Worm (Caenorhabditis elegans) whole organism, young adult: ENCODE results near the gene M153.5.

ENCODE experiments used
- B0261.1 ChIP-seq: sonication (generic microtip); optimal IDR thresholded peaks from 2 replicates; lab custom pipeline; 2016; ENCODE audit warnings: mild to moderate bottlenecking, missing genetic modification characterization, moderate library complexity, missing compliant biosample characterization
- B0336.3 ChIP-seq: fragments of 200-800 bp; sonication (Bioruptor generic); IDR thresholded peaks from 2 replicates; pipeline ENCODE4 v1.3.6; 2022; ENCODE audit warnings: missing genetic modification characterization, missing compliant biosample characterization
- C17E4.6 ChIP-seq: fragments of 200-800 bp; sonication (Bioruptor generic); IDR thresholded peaks from 2 replicates; pipeline ENCODE4 v1.3.6; 2022; ENCODE audit warnings: missing genetic modification reagents, missing genetic modification characterization, missing compliant biosample characterization
- F33H1.4 ChIP-seq: fragments of 200-800 bp; sonication (Bioruptor generic); IDR thresholded peaks from 2 replicates; pipeline ENCODE4 v1.3.6; 2022; ENCODE audit warnings: missing genetic modification reagents, missing genetic modification characterization, missing compliant biosample characterization
- F52B5.7 ChIP-seq: sonication (generic microtip); optimal IDR thresholded peaks from 2 replicates; lab custom pipeline; 2016; ENCODE audit warnings: mild to moderate bottlenecking, missing genetic modification characterization, missing compliant biosample characterization
- F57C9.4 ChIP-seq: sonication (generic microtip); optimal IDR thresholded peaks from 2 replicates; lab custom pipeline; 2017; ENCODE audit warnings: mild to moderate bottlenecking, missing genetic modification characterization, missing compliant biosample characterization
- K12H6.12 ChIP-seq: fragments of 200-800 bp; sonication (Bioruptor generic); optimal IDR thresholded peaks from 2 replicates; lab custom pipeline; 2018; ENCODE audit warnings: mild to moderate bottlenecking, missing genetic modification characterization, missing compliant biosample characterization
- Y67H2A.10 ChIP-seq: fragments of 200-800 bp; sonication (Bioruptor generic); conservative IDR thresholded peaks from 2 replicates; pipeline ENCODE4 v1.3.6; 2022; ENCODE audit warnings: missing genetic modification reagents, missing genetic modification characterization, missing compliant biosample characterization
- akir-1 ChIP-seq: fragments of 200-800 bp; sonication (Bioruptor generic); optimal IDR thresholded peaks from 2 replicates; lab custom pipeline; 2018; ENCODE audit warnings: mild to moderate bottlenecking, missing genetic modification characterization, moderate library complexity, missing compliant biosample characterization
- attf-3 ChIP-seq: fragments of 200-800 bp; sonication (Bioruptor generic); conservative IDR thresholded peaks from 2 replicates; pipeline ENCODE4 v1.3.6; 2022; ENCODE audit warnings: missing genetic modification reagents, missing genetic modification characterization, missing compliant biosample characterization
- attf-5 ChIP-seq: fragments of 200-800 bp; sonication (Bioruptor generic); optimal IDR thresholded peaks from 2 replicates; lab custom pipeline; 2018; ENCODE audit warnings: mild to moderate bottlenecking, missing genetic modification characterization, missing compliant biosample characterization
- attf-6 ChIP-seq: fragments of 200-800 bp; sonication (Bioruptor generic); IDR thresholded peaks from 2 replicates; pipeline ENCODE4 v1.3.6; 2022; ENCODE audit warnings: missing genetic modification reagents, missing genetic modification characterization, missing compliant biosample characterization
- bed-1 ChIP-seq: fragments of 200-800 bp; sonication (Bioruptor generic); IDR thresholded peaks from 2 replicates; pipeline ENCODE4 v1.3.6; 2022; ENCODE audit warnings: missing genetic modification reagents, missing genetic modification characterization, missing compliant biosample characterization
- ccch-3 ChIP-seq: fragments of 200-800 bp; sonication (Bioruptor generic); optimal IDR thresholded peaks from 2 replicates; lab custom pipeline; 2018; ENCODE audit warnings: mild to moderate bottlenecking, missing genetic modification characterization, missing compliant biosample characterization
- ceh-58 ChIP-seq: fragments of 200-800 bp; sonication (Bioruptor generic); IDR thresholded peaks from 2 replicates; pipeline ENCODE4 v1.3.6; 2022; ENCODE audit warnings: missing genetic modification characterization, missing compliant biosample characterization
- ceh-91 ChIP-seq: fragments of 200-800 bp; sonication (Bioruptor generic); IDR thresholded peaks from 2 replicates; pipeline ENCODE4 v1.3.6; 2022; ENCODE audit warnings: missing genetic modification reagents, missing genetic modification characterization, missing compliant biosample characterization
- efl-1 ChIP-seq: fragments of 150-350 bp; optimal IDR thresholded peaks from 2 replicates; lab custom pipeline; 2014; ENCODE audit warnings: missing biosample characterization, missing genetic modification reagents, missing genetic modification characterization
- egrh-3 ChIP-seq: fragments of 200-800 bp; sonication (Bioruptor generic); IDR thresholded peaks from 2 replicates; pipeline ENCODE4 v1.3.6; 2022; ENCODE audit warnings: missing genetic modification reagents, missing genetic modification characterization, missing compliant biosample characterization
- hlh-26 ChIP-seq: fragments of 200-800 bp; sonication (Bioruptor generic); conservative IDR thresholded peaks from 2 replicates; pipeline ENCODE4 v1.3.6; 2022; ENCODE audit warnings: missing genetic modification reagents, missing genetic modification characterization, missing compliant biosample characterization
- hmg-1.2 ChIP-seq: fragments of 200-800 bp; sonication (Bioruptor generic); IDR thresholded peaks from 2 replicates; pipeline ENCODE4 v1.3.6; 2022; ENCODE audit warnings: missing genetic modification reagents, missing genetic modification characterization, missing compliant biosample characterization
- let-526 ChIP-seq: fragments of 200-800 bp; sonication (Bioruptor generic); IDR thresholded peaks from 2 replicates; pipeline ENCODE4 v1.3.6; 2022; ENCODE audit warnings: missing genetic modification reagents, missing genetic modification characterization, missing compliant biosample characterization
- lsy-27 ChIP-seq: sonication (generic microtip); optimal IDR thresholded peaks from 2 replicates; lab custom pipeline; 2017; ENCODE audit warnings: missing genetic modification characterization, mild to moderate bottlenecking, missing compliant biosample characterization, antibody characterized with exemption, missing genotype, borderline replicate concordance; ENCODE audit not compliant: insufficient read depth
- madf-6 ChIP-seq: fragments of 200-800 bp; sonication (Bioruptor generic); IDR thresholded peaks from 2 replicates; pipeline ENCODE4 v1.3.6; 2022; ENCODE audit warnings: missing genetic modification reagents, missing genetic modification characterization, missing compliant biosample characterization
- mes-4 ChIP-seq: sonication (generic microtip); optimal IDR thresholded peaks from 2 replicates; lab custom pipeline; 2016; ENCODE audit warnings: missing genotype, missing genetic modification characterization, missing compliant biosample characterization
- nfya-1 ChIP-seq: sonication (generic microtip); optimal IDR thresholded peaks from 2 replicates; lab custom pipeline; 2017; ENCODE audit warnings: antibody characterized with exemption, missing compliant biosample characterization, missing genetic modification characterization, borderline replicate concordance; ENCODE audit not compliant: insufficient read depth
- nfya-2 ChIP-seq: fragments of 200-800 bp; sonication (Bioruptor generic); IDR thresholded peaks from 2 replicates; pipeline ENCODE4 v1.3.6; 2022; ENCODE audit warnings: missing genetic modification reagents, missing genetic modification characterization, missing compliant biosample characterization
- nfyb-1 ChIP-seq: fragments of 200-800 bp; sonication (Bioruptor generic); IDR thresholded peaks from 2 replicates; pipeline ENCODE4 v1.3.6; 2022; ENCODE audit warnings: missing genetic modification reagents, missing genetic modification characterization, missing compliant biosample characterization
- nhr-120 ChIP-seq: fragments of 200-800 bp; sonication (Bioruptor generic); IDR thresholded peaks from 2 replicates; pipeline ENCODE4 v1.3.6; 2022; ENCODE audit warnings: missing genetic modification characterization, missing compliant biosample characterization
- nhr-90 ChIP-seq: sonication (generic microtip); optimal IDR thresholded peaks from 2 replicates; lab custom pipeline; 2016; ENCODE audit warnings: missing genotype, mild to moderate bottlenecking, missing genetic modification characterization, missing compliant biosample characterization
- rcor-1 ChIP-seq: fragments of 200-800 bp; sonication (Bioruptor generic); IDR thresholded peaks from 2 replicates; pipeline ENCODE4 v1.3.6; 2022; ENCODE audit warnings: missing genetic modification reagents, missing genetic modification characterization, missing compliant biosample characterization
- repo-1 ChIP-seq: sonication (generic microtip); optimal IDR thresholded peaks from 2 replicates; lab custom pipeline; 2017; ENCODE audit warnings: mild to moderate bottlenecking, missing genetic modification characterization, missing compliant biosample characterization
- sdz-38 ChIP-seq: sonication (generic microtip); optimal IDR thresholded peaks from 2 replicates; lab custom pipeline; 2016; ENCODE audit warnings: missing genotype, missing genetic modification characterization, missing compliant biosample characterization
- snpc-4 ChIP-seq, 5 experiments: fragments of 150-350 bp in 1 of 5; sonication (generic microtip) in 4 of 5; optimal IDR thresholded peaks; 2 replicates each; lab custom pipeline; 2014 to 2018; ENCODE audit warnings: missing genetic modification characterization in 5 of 5, missing biosample characterization in 3 of 5, antibody characterized with exemption in 2 of 5, mild to moderate bottlenecking in 2 of 5, missing compliant biosample characterization in 2 of 5, missing genotype in 2 of 5, moderate library complexity in 2 of 5, missing genetic modification reagents in 1 of 5
- tbp1 ChIP-seq: fragments of 200-800 bp; sonication (Bioruptor generic); optimal IDR thresholded peaks from 2 replicates; lab custom pipeline; 2018; ENCODE audit warnings: mild to moderate bottlenecking, missing genetic modification characterization, missing compliant biosample characterization
- ztf-25 ChIP-seq: fragments of 200-800 bp; sonication (Bioruptor generic); IDR thresholded peaks from 2 replicates; pipeline ENCODE4 v1.3.6; 2022; ENCODE audit warnings: missing genetic modification reagents, missing genetic modification characterization, missing compliant biosample characterization
- ztf-28 ChIP-seq: fragments of 200-800 bp; sonication (Bioruptor generic); IDR thresholded peaks from 2 replicates; pipeline ENCODE4 v1.3.6; 2022; ENCODE audit warnings: missing genetic modification reagents, missing genetic modification characterization, missing compliant biosample characterization

Gene M153.5

ce11 chrX:12106004-12106403 is 37.8 kb upstream of the M153.5 start (continued):
- TF ChIP-seq nfyb-1 (GFP tag; lab: Robert Waterston, UW) (peak; percentile 93), let-526 (GFP tag; lab: Robert Waterston, UW) (peak; percentile 92), nhr-120 (GFP tag; lab: Robert Waterston, UW) (peak; percentile 94; the same call in 1 of the 2 replicates), snpc-4 (GFP tag; optimal IDR thresholded peaks at IDR 0.05; lab: Kevin White, UChicago) (no peak), snpc-4 (tag; optimal IDR thresholded peaks at IDR 0.05; lab: Kevin White, UChicago) (peak in 2 of 4 experiments; percentile 75 to 87), sdz-38 (tag; lab: Kevin White, UChicago) (peak; percentile 41), C17E4.6 (GFP tag; lab: Robert Waterston, UW) (no peak), tbp1 (peak; percentile 99), efl-1 (GFP tag; lab: Kevin White, UChicago) (peak; percentile 8), madf-6 (no peak), egrh-3 (GFP tag; lab: Robert Waterston, UW) (no peak; the same call in 1 of the 2 replicates)

ce11 chrX:12108517-12109216 is 35.1 kb upstream of the M153.5 start, which contains the start of the genes W03G11.2 and lgc-13:
TSS of gene W03G11.2 (minus strand) at chrX:12108617.
TSS of gene lgc-13 (plus strand) at chrX:12109166.
- TF ChIP-seq bed-1 = no peak
- TF ChIP-seq F33H1.4 (GFP tag; lab: Robert Waterston, UW) = no peak
- TF ChIP-seq B0261.1 (tag; lab: Kevin White, UChicago) = no peak
- no peak for TF ChIP-seq egrh-3 (GFP tag; lab: Robert Waterston, UW)
- no peak for TF ChIP-seq ztf-25 (GFP tag; lab: Robert Waterston, UW)
- TF ChIP-seq nfya-2 (GFP tag; lab: Robert Waterston, UW) = no peak
- no peak for TF ChIP-seq nhr-120 (GFP tag; lab: Robert Waterston, UW)
- TF ChIP-seq hmg-1.2 (GFP tag; lab: Robert Waterston, UW) = no peak
- no peak for TF ChIP-seq Y67H2A.10 (GFP tag; lab: Robert Waterston, UW)
- no peak for TF ChIP-seq attf-5 (GFP tag; lab: Kevin White, UChicago)
- no peak for TF ChIP-seq ceh-91 (GFP tag; lab: Robert Waterston, UW)
- TF ChIP-seq repo-1 = no peak
- TF ChIP-seq nfyb-1 (GFP tag; lab: Robert Waterston, UW) = no peak
- no peak for TF ChIP-seq attf-6 (GFP tag; lab: Robert Waterston, UW)
- no peak for TF ChIP-seq F52B5.7
- TF ChIP-seq lsy-27 (tag; lab: Kevin White, UChicago) = no peak
- no peak for TF ChIP-seq attf-3 (GFP tag; lab: Robert Waterston, UW)
- TF ChIP-seq K12H6.12 (tag; lab: Kevin White, UChicago) = no peak
- no peak for TF ChIP-seq rcor-1 (GFP tag; lab: Robert Waterston, UW)

- TF ChIP-seq nfya-1 (tag; lab: Kevin White, UChicago) (no peak), ccch-3 (GFP tag; lab: Kevin White, UChicago) (no peak), ceh-58 (GFP tag; lab: Robert Waterston, UW) (no peak), mes-4 (tag; lab: Kevin White, UChicago) (no peak), nhr-90 (tag; lab: Kevin White, UChicago) (no peak), akir-1 (GFP tag; lab: Kevin White, UChicago) (no peak), B0336.3 (GFP tag; lab: Robert Waterston, UW) (no peak), hlh-26 (GFP tag; lab: Robert Waterston, UW) (no peak), rcor-1 (GFP tag; lab: Robert Waterston, UW) (no peak), F57C9.4 (no peak), ztf-28 (GFP tag; lab: Robert Waterston, UW) (no peak)
Measured at ce11 chrX:12111213-12111612, 32.6 kb upstream of the M153.5 start, which contains the start of gene lgc-14. TSS of gene lgc-14 (plus strand) at chrX:12111513.
